Fruit fly (Drosophila melanogaster) whole organism, embryonic: ENCODE results near the gene CG8564.
A peak's percentile ranks its signal among the peaks of the same experiment; 100 is the strongest.

Experiments used
- C15 ChIP-seq: fragments of 200-800 bp; sonication (Bioruptor generic); IDR thresholded peaks from 3 replicates; pipeline ENCODE4 v1.3.6; 2022; ENCODE audit warnings: missing biosample characterization, missing genetic modification characterization
- CG10147 ChIP-seq: fragments of 200-800 bp; sonication (Bioruptor generic); optimal IDR thresholded peaks from 2 replicates; lab custom pipeline; 2019; ENCODE audit warnings: missing biosample characterization, mild to moderate bottlenecking, missing genetic modification characterization, moderate library complexity
- CG10654 ChIP-seq: fragments of 200-800 bp; sonication (Bioruptor generic); optimal IDR thresholded peaks from 2 replicates; lab custom pipeline; 2016; ENCODE audit warnings: missing biosample characterization, missing genetic modification characterization
- CG12659 ChIP-seq: fragments of 200-800 bp; sonication (Bioruptor generic); optimal IDR thresholded peaks from 3 replicates; lab custom pipeline; 2017; ENCODE audit warnings: mild to moderate bottlenecking, missing biosample characterization, missing genetic modification reagents, missing genetic modification characterization
- CG12744 ChIP-seq: fragments of 200-800 bp; sonication (Bioruptor generic); optimal IDR thresholded peaks from 2 replicates; lab custom pipeline; 2016; ENCODE audit warnings: missing biosample characterization, missing genetic modification characterization
- CG13894 ChIP-seq: fragments of 200-800 bp; sonication (Bioruptor generic); optimal IDR thresholded peaks from 3 replicates; lab custom pipeline; 2018; ENCODE audit warnings: missing biosample characterization, mild to moderate bottlenecking, missing genetic modification characterization, moderate library complexity
- CG18011 ChIP-seq: fragments of 200-800 bp; sonication (Bioruptor generic); optimal IDR thresholded peaks from 2 replicates; lab custom pipeline; 2017; ENCODE audit warnings: missing biosample characterization, missing genetic modification characterization, mild to moderate bottlenecking, moderate library complexity, missing genotype
- CG2129 ChIP-seq: fragments of 200-800 bp; sonication (Bioruptor generic); IDR thresholded peaks from 2 replicates; pipeline ENCODE4 v1.3.6; 2022; ENCODE audit warnings: missing biosample characterization, missing genetic modification characterization; ENCODE audit not compliant: partially characterized antibody
- CG30020 ChIP-seq: fragments of 200-800 bp; optimal IDR thresholded peaks from 2 replicates; lab custom pipeline; 2019; ENCODE audit warnings: missing biosample characterization, mild to moderate bottlenecking, missing genetic modification characterization, moderate library complexity
- CG31388 ChIP-seq: fragments of 200-800 bp; sonication (Bioruptor generic); optimal IDR thresholded peaks from 2 replicates; lab custom pipeline; 2016; ENCODE audit warnings: missing biosample characterization, missing genetic modification characterization
- CG31441 ChIP-seq: fragments of 200-800 bp; sonication (Bioruptor generic); IDR thresholded peaks from 2 replicates; pipeline ENCODE4 v1.3.6; 2022; ENCODE audit warnings: missing biosample characterization, missing genetic modification characterization
- CG34224 ChIP-seq: fragments of 200-800 bp; sonication (Bioruptor generic); IDR thresholded peaks from 3 replicates; pipeline ENCODE4 v1.3.6; 2022; ENCODE audit warnings: missing biosample characterization, missing genetic modification characterization; ENCODE audit not compliant: partially characterized antibody
- CG6683 ChIP-seq: fragments of 200-800 bp; sonication (Bioruptor generic); optimal IDR thresholded peaks from 2 replicates; lab custom pipeline; 2017; ENCODE audit warnings: missing biosample characterization, mild to moderate bottlenecking, missing genetic modification characterization, missing genetic modification reagents
- CG7556 ChIP-seq: fragments of 200-800 bp; sonication (Bioruptor generic); optimal IDR thresholded peaks from 2 replicates; lab custom pipeline; 2017; ENCODE audit warnings: missing biosample characterization, mild to moderate bottlenecking, missing genetic modification characterization
- CG7987 ChIP-seq: fragments of 200-800 bp; sonication (Bioruptor generic); optimal IDR thresholded peaks from 2 replicates; lab custom pipeline; 2018; ENCODE audit warnings: missing biosample characterization, mild to moderate bottlenecking, missing genetic modification characterization, moderate library complexity
- CG8281 ChIP-seq: fragments of 200-800 bp; sonication (Bioruptor generic); optimal IDR thresholded peaks from 2 replicates; lab custom pipeline; 2018; ENCODE audit warnings: missing biosample characterization, mild to moderate bottlenecking, missing genetic modification characterization, moderate library complexity
- CG9797 ChIP-seq: fragments of 200-800 bp; sonication (Bioruptor generic); optimal IDR thresholded peaks from 3 replicates; lab custom pipeline; 2018; ENCODE audit warnings: missing biosample characterization, mild to moderate bottlenecking, missing genetic modification characterization
- Dbx ChIP-seq: fragments of 200-800 bp; sonication (Bioruptor generic); IDR thresholded peaks from 3 replicates; pipeline ENCODE4 v1.3.6; 2022; ENCODE audit warnings: missing biosample characterization, missing genetic modification characterization
- Dll ChIP-seq: fragments of 200-800 bp; sonication (Bioruptor generic); IDR thresholded peaks from 4 replicates; pipeline ENCODE4 v1.3.6; 2022; ENCODE audit warnings: missing biosample characterization, missing genetic modification characterization; ENCODE audit not compliant: partially characterized antibody
- Dp ChIP-seq: fragments of 200-800 bp; sonication (Bioruptor generic); optimal IDR thresholded peaks from 2 replicates; lab custom pipeline; 2018; ENCODE audit warnings: missing biosample characterization, mild to moderate bottlenecking, missing genetic modification characterization, moderate library complexity
- Eip74EF ChIP-seq, 2 experiments: fragments of 200-800 bp in 1 of 2; fragments of >200 bp in 1 of 2; sonication (Bioruptor generic) in 1 of 2; optimal IDR thresholded peaks; 2 replicates each; lab custom pipeline; 2017 to 2019; ENCODE audit warnings: missing biosample characterization in 2 of 2, missing genetic modification characterization in 2 of 2, mild to moderate bottlenecking in 1 of 2, moderate library complexity in 1 of 2
- Fer1 ChIP-seq: fragments of 200-800 bp; sonication (Bioruptor generic); optimal IDR thresholded peaks from 2 replicates; lab custom pipeline; 2017; ENCODE audit warnings: missing biosample characterization, mild to moderate bottlenecking, missing genetic modification characterization
- H2.0 ChIP-seq: fragments of 200-800 bp; sonication (Bioruptor generic); IDR thresholded peaks from 2 replicates; pipeline ENCODE4 v1.3.6; 2022; ENCODE audit warnings: missing biosample characterization, missing genetic modification characterization
- HLH54F ChIP-seq: fragments of 200-800 bp; sonication (Bioruptor generic); optimal IDR thresholded peaks from 3 replicates; lab custom pipeline; 2016; ENCODE audit warnings: missing biosample characterization, missing genetic modification characterization
- MBD-R2 ChIP-seq: fragments of 200-800 bp; sonication (Bioruptor generic); IDR thresholded peaks from 2 replicates; pipeline ENCODE4 v1.3.6; 2022; ENCODE audit warnings: missing biosample characterization, missing genetic modification characterization
- Max ChIP-seq: fragments of 200-800 bp; sonication (Bioruptor generic); optimal IDR thresholded peaks from 2 replicates; lab custom pipeline; 2016; ENCODE audit warnings: missing biosample characterization, mild to moderate bottlenecking, missing genetic modification characterization
- Nf-YB ChIP-seq: fragments of 200-800 bp; sonication (Bioruptor generic); optimal IDR thresholded peaks from 3 replicates; lab custom pipeline; 2019; ENCODE audit warnings: missing biosample characterization, mild to moderate bottlenecking, missing genetic modification characterization, moderate library complexity
- Sox100B ChIP-seq: fragments of 200-800 bp; sonication (Bioruptor generic); optimal IDR thresholded peaks from 3 replicates; lab custom pipeline; 2018; ENCODE audit warnings: missing biosample characterization, mild to moderate bottlenecking, missing genetic modification characterization
- cato ChIP-seq: fragments of 200-800 bp; sonication (Bioruptor generic); optimal IDR thresholded peaks from 2 replicates; lab custom pipeline; 2016; ENCODE audit warnings: missing biosample characterization, missing genetic modification characterization, borderline replicate concordance
- chif ChIP-seq, 2 experiments: fragments of 200-800 bp; sonication (Bioruptor generic); optimal IDR thresholded peaks; 3 replicates each; lab custom pipeline; 2016; ENCODE audit warnings: missing biosample characterization in 2 of 2, missing genetic modification characterization in 2 of 2
- corto ChIP-seq: fragments of 200-800 bp; sonication (Bioruptor generic); optimal IDR thresholded peaks from 2 replicates; lab custom pipeline; 2016; ENCODE audit warnings: missing biosample characterization, mild to moderate bottlenecking, missing genetic modification characterization, moderate library complexity
- croc ChIP-seq: fragments of 200-800 bp; sonication (Bioruptor generic); conservative IDR thresholded peaks from 3 replicates; pipeline ENCODE4 v1.3.6; 2022; ENCODE audit warnings: missing biosample characterization, missing genetic modification characterization
- da ChIP-seq: fragments of 200-800 bp; sonication (Bioruptor generic); optimal IDR thresholded peaks from 2 replicates; lab custom pipeline; 2016; ENCODE audit warnings: missing biosample characterization, missing genetic modification characterization
- dysf ChIP-seq: fragments of 200-800 bp; sonication (Bioruptor generic); IDR thresholded peaks from 3 replicates; pipeline ENCODE4 v1.3.6; 2022; ENCODE audit warnings: missing biosample characterization, missing genetic modification characterization
- eyg ChIP-seq: fragments of 200-800 bp; sonication (Bioruptor generic); optimal IDR thresholded peaks from 3 replicates; lab custom pipeline; 2016; ENCODE audit warnings: missing biosample characterization, missing genetic modification characterization
- ind ChIP-seq: fragments of 200-800 bp; sonication (Bioruptor generic); optimal IDR thresholded peaks from 3 replicates; lab custom pipeline; 2016; ENCODE audit warnings: missing biosample characterization, missing genetic modification characterization
- lbe ChIP-seq: fragments of 200-800 bp; sonication (Bioruptor generic); optimal IDR thresholded peaks from 2 replicates; lab custom pipeline; 2016; ENCODE audit warnings: missing biosample characterization, mild to moderate bottlenecking, missing genetic modification characterization
- lola ChIP-seq, 3 experiments: fragments of >200 bp in 2 of 3; fragments of 200-800 bp in 1 of 3; sonication (Bioruptor generic) in 1 of 3; optimal IDR thresholded peaks; 2 replicates each; lab custom pipeline; 2017 to 2019; ENCODE audit warnings: missing biosample characterization in 3 of 3, missing genetic modification characterization in 3 of 3, mild to moderate bottlenecking in 1 of 3, moderate library complexity in 1 of 3
- luna ChIP-seq: fragments of 200-800 bp; sonication (Bioruptor generic); optimal IDR thresholded peaks from 2 replicates; lab custom pipeline; 2016; ENCODE audit warnings: missing biosample characterization, missing genetic modification characterization
- maf-S ChIP-seq: fragments of 200-800 bp; sonication (Bioruptor generic); optimal IDR thresholded peaks from 2 replicates; lab custom pipeline; 2016; ENCODE audit warnings: missing biosample characterization, missing genetic modification characterization
- nmo ChIP-seq: fragments of 200-800 bp; sonication (Bioruptor generic); optimal IDR thresholded peaks from 2 replicates; lab custom pipeline; 2018; ENCODE audit warnings: missing biosample characterization, mild to moderate bottlenecking, missing genetic modification characterization, moderate library complexity
- odd ChIP-seq: fragments of 200-800 bp; sonication (Bioruptor generic); optimal IDR thresholded peaks from 2 replicates; lab custom pipeline; 2017; ENCODE audit warnings: missing biosample characterization, mild to moderate bottlenecking, missing genetic modification characterization
- peb ChIP-seq: fragments of 200-800 bp; sonication (Bioruptor generic); IDR thresholded peaks from 2 replicates; pipeline ENCODE4 v1.3.6; 2022; ENCODE audit warnings: missing biosample characterization, missing genetic modification characterization
- pfk ChIP-seq: fragments of 200-800 bp; sonication (Bioruptor generic); optimal IDR thresholded peaks from 2 replicates; lab custom pipeline; 2018; ENCODE audit warnings: missing biosample characterization, mild to moderate bottlenecking, missing genetic modification characterization, moderate library complexity
- ro ChIP-seq: fragments of 200-800 bp; sonication (Bioruptor generic); IDR thresholded peaks from 2 replicates; pipeline ENCODE4 v1.3.6; 2022; ENCODE audit warnings: missing biosample characterization, missing genetic modification characterization
- sr ChIP-seq: fragments of 200-800 bp; sonication (Bioruptor generic); IDR thresholded peaks from 3 replicates; pipeline ENCODE4 v1.3.6; 2022; ENCODE audit warnings: missing biosample characterization, missing genetic modification characterization
- tna ChIP-seq: fragments of 200-800 bp; sonication (Bioruptor generic); IDR thresholded peaks from 2 replicates; pipeline ENCODE4 v1.3.6; 2022; ENCODE audit warnings: missing biosample characterization, missing genetic modification characterization; ENCODE audit not compliant: partially characterized antibody
- vfl ChIP-seq: fragments of 200-800 bp; sonication (Bioruptor generic); optimal IDR thresholded peaks from 2 replicates; lab custom pipeline; 2016; ENCODE audit warnings: missing biosample characterization, missing genetic modification characterization

Gene CG8564

DNA sequence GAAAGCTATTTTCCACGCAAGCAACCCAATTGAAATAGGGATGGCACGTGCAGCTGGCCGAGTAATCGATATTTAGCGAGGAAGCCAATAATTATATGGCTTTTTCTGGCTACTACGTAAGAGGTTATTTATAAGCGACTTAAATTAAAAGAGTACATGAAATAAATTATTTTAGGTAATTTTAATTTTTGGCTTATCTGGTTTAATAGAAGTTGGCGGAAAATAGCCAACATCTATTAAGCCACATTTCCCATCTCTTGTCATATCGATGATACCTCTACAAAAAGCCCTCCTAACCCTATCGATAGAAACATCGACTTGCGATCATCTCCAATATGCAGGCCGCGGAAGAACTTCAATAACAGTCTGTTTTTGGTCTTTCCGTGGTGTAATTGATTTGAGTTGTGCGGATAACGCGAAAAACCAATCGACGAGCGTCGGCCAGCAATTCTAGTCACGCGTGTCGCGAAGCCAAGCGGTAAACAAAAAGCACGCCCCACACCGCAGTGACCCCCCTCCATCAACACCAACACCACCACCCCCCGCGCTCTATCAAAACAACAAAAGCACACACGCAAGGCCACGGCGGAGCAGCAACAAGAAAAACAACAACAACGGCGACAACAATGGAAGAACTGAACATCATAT is 39.6 kb downstream of the CG8564 start, which contains the start of the genes Srp19 and qm (continued):
- TF ChIP-seq CG8281: no peak
- peak; percentile 64 for TF ChIP-seq dysf (GFP tag; lab: Robert Waterston, UW)
- peak; percentile 56 for TF ChIP-seq CG7556 (GFP tag; lab: Kevin White, UChicago)
- TF ChIP-seq ro: no peak
- no peak for TF ChIP-seq pfk (GFP tag; lab: Kevin White, UChicago)
- peak in 1 of 2 experiments; percentile 57 for TF ChIP-seq chif (GFP tag; optimal IDR thresholded peaks at IDR 0.05; lab: Kevin White, UChicago)
- TF ChIP-seq Dbx (GFP tag; lab: Robert Waterston, UW): peak; percentile 52; the same call in 2 of the 3 replicates
- TF ChIP-seq croc (GFP tag; lab: Robert Waterston, UW): no peak
- no peak for TF ChIP-seq corto (GFP tag; lab: Kevin White, UChicago)
- peak; percentile 5 for TF ChIP-seq Dp (GFP tag; lab: Kevin White, UChicago)
- no peak for TF ChIP-seq da
- peak; percentile 18 for TF ChIP-seq lbe (GFP tag; lab: Kevin White, UChicago)
- peak; percentile 63 for TF ChIP-seq CG12659 (GFP tag; lab: Kevin White, UChicago)
- peak; percentile 13 for TF ChIP-seq CG12744 (GFP tag; lab: Kevin White, UChicago)
- TF ChIP-seq C15: no peak
- no peak for TF ChIP-seq CG31388 (GFP tag; lab: Kevin White, UChicago)
- TF ChIP-seq Fer1 (GFP tag; lab: Kevin White, UChicago): peak; percentile 51
- TF ChIP-seq lola (GFP tag; optimal IDR thresholded peaks at IDR 0.05; lab: Kevin White, UChicago): peak in 1 of 3 experiments; percentile 13
- TF ChIP-seq odd (GFP tag; lab: Kevin White, UChicago): peak; percentile 6
- peak; percentile 70 for TF ChIP-seq CG34224 (GFP tag; lab: Robert Waterston, UW)
- TF ChIP-seq CG10654: peak; percentile 15
- TF ChIP-seq luna (GFP tag; lab: Kevin White, UChicago): peak; percentile 17
- TF ChIP-seq cato (GFP tag; lab: Kevin White, UChicago): peak; percentile 15
- TF ChIP-seq Max (GFP tag; lab: Kevin White, UChicago): peak; percentile 44
- TF ChIP-seq CG10147 (GFP tag; lab: Kevin White, UChicago): no peak
- 0 out of 3 replicates have a peak, but pooled peaks have one; percentile 20 for TF ChIP-seq sr (GFP tag; lab: Robert Waterston, UW)
- TF ChIP-seq Dll (GFP tag; lab: Robert Waterston, UW): peak; percentile 91
- no peak for TF ChIP-seq peb (GFP tag; lab: Robert Waterston, UW)
- peak; percentile 50; the same call in 1 of the 2 replicates for TF ChIP-seq CG31441
- TF ChIP-seq Sox100B: no peak
- TF ChIP-seq eyg (GFP tag; lab: Kevin White, UChicago): no peak
- peak; percentile 60 for TF ChIP-seq nmo (GFP tag; lab: Kevin White, UChicago)
- no peak for TF ChIP-seq CG18011 (GFP tag; lab: Kevin White, UChicago)
- peak; percentile 61 for TF ChIP-seq maf-S (GFP tag; lab: Kevin White, UChicago)
- peak; percentile 55 for TF ChIP-seq CG30020
- peak; percentile 57 for TF ChIP-seq ind (GFP tag; lab: Kevin White, UChicago)
- TF ChIP-seq vfl (GFP tag; lab: Kevin White, UChicago): peak; percentile 54
- peak; percentile 59; the same call in 1 of the 2 replicates for TF ChIP-seq CG2129 (GFP tag; lab: Robert Waterston, UW)
- TF ChIP-seq CG9797 (GFP tag; lab: Kevin White, UChicago): peak; percentile 12
- TF ChIP-seq CG13894: peak; percentile 45
- peak; percentile 75; the same call in 1 of the 2 replicates for TF ChIP-seq MBD-R2 (GFP tag; lab: Robert Waterston, UW)
- peak; percentile 1 for TF ChIP-seq CG7987 (GFP tag; lab: Kevin White, UChicago)
- 0 out of 2 replicates have a peak, but pooled peaks have one; percentile 2 for TF ChIP-seq H2.0 (GFP tag; lab: Robert Waterston, UW)
- TF ChIP-seq HLH54F: peak; percentile 47
- peak; percentile 39 for TF ChIP-seq Nf-YB
- peak; percentile 54 for TF ChIP-seq tna (GFP tag; lab: Robert Waterston, UW)
- TF ChIP-seq Eip74EF (GFP tag; optimal IDR thresholded peaks at IDR 0.05; lab: Kevin White, UChicago): peak in 1 of 2 experiments; percentile 44
- TF ChIP-seq CG6683 (GFP tag; lab: Kevin White, UChicago): no peak
